Fruit fly (Drosophila melanogaster): Measurements from ENCODE around the gene CG14434.
A peak's percentile ranks its signal among the peaks of the same experiment; 100 is the strongest.

Gene CG14434

DNA sequence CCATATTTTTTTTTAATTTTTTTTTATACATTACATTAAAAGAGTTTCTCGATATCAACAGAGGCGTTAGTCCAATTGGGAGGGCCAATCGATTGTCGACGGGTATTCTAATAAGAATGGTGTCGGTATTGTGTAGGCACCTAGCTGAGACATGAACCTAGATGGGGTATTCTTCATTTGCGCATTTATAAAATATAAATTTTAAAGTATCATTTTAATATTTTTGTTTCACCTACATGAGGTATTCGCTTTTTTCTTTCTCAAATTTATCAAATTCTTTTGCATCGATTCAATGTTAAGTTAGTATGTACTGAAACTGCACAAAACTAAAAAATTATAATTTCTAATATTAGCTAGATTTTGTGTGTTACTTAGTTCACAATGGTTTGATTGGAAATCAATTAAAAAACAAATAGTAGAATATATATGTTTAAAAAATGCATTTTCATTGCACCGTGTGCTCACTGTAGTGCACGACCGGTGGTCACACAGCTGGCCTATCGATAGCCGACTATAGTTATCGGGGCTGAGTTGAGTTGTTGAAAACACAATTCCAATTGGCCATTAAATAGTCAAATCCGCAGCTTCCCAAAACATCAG, 23.1 kb downstream of the CG14434 start, which contains the start of the genes CG14435 and Tmf (continued):
- TF ChIP-seq Jarid2 (GFP tag; optimal IDR thresholded peaks at IDR 0.05) (peak; percentile 49), twi (tag; optimal IDR thresholded peaks at IDR 0.05) (peak; percentile 75), disco-r (GFP tag; optimal IDR thresholded peaks at IDR 0.05) (no peak), CG9609 (GFP tag; optimal IDR thresholded peaks at IDR 0.05) (peak; percentile 18), CG6175 (GFP tag; IDR thresholded peaks at IDR 0.05) (peak; percentile 80), Dfd (GFP tag; optimal IDR thresholded peaks at IDR 0.05) (no peak), Rfx (GFP tag; IDR thresholded peaks at IDR 0.05) (peak; percentile 91), E2f2 (GFP tag; IDR thresholded peaks at IDR 0.05) (peak; percentile 62), NfI (GFP tag; optimal IDR thresholded peaks at IDR 0.05) (peak; percentile 85), Dll (GFP tag; IDR thresholded peaks at IDR 0.05; ENCODE audit: partially characterized antibody) (peak; percentile 66), pzg (GFP tag; optimal IDR thresholded peaks at IDR 0.05) (peak; percentile 46), exex (tag; optimal IDR thresholded peaks at IDR 0.05) (peak; percentile 55), CG16813 (GFP tag; IDR thresholded peaks at IDR 0.05; ENCODE audit: partially characterized antibody) (peak; percentile 47; the same call in 1 of the 3 replicates), yki (optimal IDR thresholded peaks at IDR 0.05) (no peak), jing (GFP tag; optimal IDR thresholded peaks at IDR 0.05) (peak; percentile 44), CG4617 (GFP tag; optimal IDR thresholded peaks at IDR 0.05; ENCODE audit: borderline replicate concordance) (no peak), CG14050 (GFP tag; IDR thresholded peaks at IDR 0.05) (peak; percentile 69), ems (GFP tag; optimal IDR thresholded peaks at IDR 0.05) (peak; percentile 22), lbe (GFP tag; optimal IDR thresholded peaks at IDR 0.05) (peak; percentile 55), br (optimal IDR thresholded peaks at IDR 0.05) (no peak), peb (GFP tag; IDR thresholded peaks at IDR 0.05) (peak; percentile 60; the same call in 1 of the 2 replicates), dan (GFP tag; IDR thresholded peaks at IDR 0.05) (peak; percentile 76), Fer1 (GFP tag; optimal IDR thresholded peaks at IDR 0.05) (peak; percentile 83), CG8924 (tag; optimal IDR thresholded peaks at IDR 0.05) (peak; percentile 90), schlank (tag; optimal IDR thresholded peaks at IDR 0.05) (peak; percentile 16), mam (GFP tag; optimal IDR thresholded peaks at IDR 0.05) (peak; percentile 66), fru (optimal IDR thresholded peaks at IDR 0.05) (no peak), gcm2 (GFP tag; optimal IDR thresholded peaks at IDR 0.05) (no peak), CG6683 (GFP tag; optimal IDR thresholded peaks at IDR 0.05) (peak; percentile 68), crc (GFP tag; optimal IDR thresholded peaks at IDR 0.05) (no peak), p53 (GFP tag; optimal IDR thresholded peaks at IDR 0.05) (no peak), Atf6 (GFP tag; IDR thresholded peaks at IDR 0.05) (peak; percentile 80), Atf3 (GFP tag; optimal IDR thresholded peaks at IDR 0.05) (peak; percentile 15), zen (tag; optimal IDR thresholded peaks at IDR 0.05) (peak; percentile 79), CG17568 (GFP tag; optimal IDR thresholded peaks at IDR 0.05) (no peak), klu (GFP tag; IDR thresholded peaks at IDR 0.05) (peak; percentile 87), CG9876 (GFP tag; optimal IDR thresholded peaks at IDR 0.05) (no peak), pfk (GFP tag; optimal IDR thresholded peaks at IDR 0.05) (no peak), grn (GFP tag; optimal IDR thresholded peaks at IDR 0.05) (no peak), stwl (tag; optimal IDR thresholded peaks at IDR 0.05) (peak; percentile 26), CG9727 (GFP tag; optimal IDR thresholded peaks at IDR 0.05) (peak; percentile 88), CG34422 (GFP tag; IDR thresholded peaks at IDR 0.05) (peak; percentile 92), lab (GFP tag; optimal IDR thresholded peaks at IDR 0.05) (peak; percentile 82), Antp (GFP tag; optimal IDR thresholded peaks at IDR 0.05) (peak; percentile 28), Lim3 (GFP tag; IDR thresholded peaks at IDR 0.05) (peak; percentile 69; the same call in 1 of the 2 replicates), org-1 (GFP tag; optimal IDR thresholded peaks at IDR 0.05) (peak; percentile 53), CrebB (tag; optimal IDR thresholded peaks at IDR 0.05) (no peak)
